Fruit fly (Drosophila melanogaster): Measurements from ENCODE around the gene CG2260.

The CG2260 gene

dm6 chrX:8131693-8132313, 10.9 kb upstream of the CG2260 start, which contains the start of gene CG10958 (continued):
- no peak for TF ChIP-seq CG12236 (GFP tag; optimal IDR thresholded peaks at IDR 0.05)
- TF ChIP-seq CG12155 (GFP tag; optimal IDR thresholded peaks at IDR 0.05) = peak; percentile 63
- no peak for TF ChIP-seq CG8944 (GFP tag; optimal IDR thresholded peaks at IDR 0.05)
- no peak for TF ChIP-seq CkIIα-i1 (GFP tag; IDR thresholded peaks at IDR 0.05)
- TF ChIP-seq tna (GFP tag; IDR thresholded peaks at IDR 0.05; ENCODE audit: partially characterized antibody) = no peak
- peak; percentile 31 for TF ChIP-seq Dek (tag; optimal IDR thresholded peaks at IDR 0.05)
- no peak for TF ChIP-seq CG12104 (GFP tag; optimal IDR thresholded peaks at IDR 0.05)
- no peak for TF ChIP-seq luna (GFP tag; optimal IDR thresholded peaks at IDR 0.05)
- no peak for TF ChIP-seq CG16813 (GFP tag; IDR thresholded peaks at IDR 0.05; ENCODE audit: partially characterized antibody)
- TF ChIP-seq CG4854 (GFP tag; optimal IDR thresholded peaks at IDR 0.05) = peak; percentile 8
- no peak for TF ChIP-seq fd102C (GFP tag; optimal IDR thresholded peaks at IDR 0.05)
- no peak for TF ChIP-seq trh (GFP tag; optimal IDR thresholded peaks at IDR 0.05)
- no peak for TF ChIP-seq D (optimal IDR thresholded peaks at IDR 0.05)
- peak; percentile 16 for TF ChIP-seq D (GFP tag; optimal IDR thresholded peaks at IDR 0.05)
- TF ChIP-seq dimm (GFP tag; IDR thresholded peaks at IDR 0.05) = no peak
- TF ChIP-seq CG4328 (GFP tag; optimal IDR thresholded peaks at IDR 0.05) = peak; percentile 5
- peak; percentile 10 for TF ChIP-seq Vsx1 (GFP tag; optimal IDR thresholded peaks at IDR 0.05)
- TF ChIP-seq CG12744 (GFP tag; optimal IDR thresholded peaks at IDR 0.05) = no peak
- TF ChIP-seq CG13296 (GFP tag; optimal IDR thresholded peaks at IDR 0.05) = peak; percentile 61
- no peak for TF ChIP-seq CG11085 (GFP tag; IDR thresholded peaks at IDR 0.05)
- TF ChIP-seq CG6813 (GFP tag; optimal IDR thresholded peaks at IDR 0.05) = no peak
- no peak for TF ChIP-seq abd-A (tag; optimal IDR thresholded peaks at IDR 0.05)
- TF ChIP-seq exex (tag; optimal IDR thresholded peaks at IDR 0.05) = peak; percentile 30
- TF ChIP-seq tap (tag; optimal IDR thresholded peaks at IDR 0.05) = no peak
- TF ChIP-seq CG12659 (GFP tag; optimal IDR thresholded peaks at IDR 0.05) = peak; percentile 48
- TF ChIP-seq HLHmδ (GFP tag; optimal IDR thresholded peaks at IDR 0.05) = no peak
- TF ChIP-seq fd96Cb (tag; optimal IDR thresholded peaks at IDR 0.05) = peak; percentile 28
- TF ChIP-seq MBD-R2 (GFP tag; IDR thresholded peaks at IDR 0.05) = peak; percentile 73
- TF ChIP-seq Stat92E (GFP tag; optimal IDR thresholded peaks at IDR 0.05) = no peak
- TF ChIP-seq CG10274 (GFP tag; optimal IDR thresholded peaks at IDR 0.05) = no peak
- TF ChIP-seq CG7372 (GFP tag; IDR thresholded peaks at IDR 0.05) = no peak
- no peak for TF ChIP-seq tx (GFP tag; optimal IDR thresholded peaks at IDR 0.05)
- TF ChIP-seq CG10565 (GFP tag; optimal IDR thresholded peaks at IDR 0.05) = no peak
- TF ChIP-seq toy (GFP tag; IDR thresholded peaks at IDR 0.05) = no peak
- peak in 1 of 2 experiments; percentile 23 for TF ChIP-seq crp (GFP tag; optimal IDR thresholded peaks at IDR 0.05)
- TF ChIP-seq Lim3 (GFP tag; IDR thresholded peaks at IDR 0.05) = no peak
- 0 out of 3 replicates have a peak, but pooled peaks have one; percentile 13 for TF ChIP-seq CG14050 (GFP tag; IDR thresholded peaks at IDR 0.05)
- TF ChIP-seq CG4404 (GFP tag; IDR thresholded peaks at IDR 0.05) = no peak
- no peak for TF ChIP-seq ato (GFP tag; IDR thresholded peaks at IDR 0.05; ENCODE audit: partially characterized antibody)
- TF ChIP-seq org-1 (GFP tag; optimal IDR thresholded peaks at IDR 0.05) = no peak
- TF ChIP-seq ems (GFP tag; optimal IDR thresholded peaks at IDR 0.05) = peak; percentile 45
- TF ChIP-seq slbo (GFP tag; IDR thresholded peaks at IDR 0.05) = peak; percentile 79
- peak; percentile 43 for TF ChIP-seq NfI (GFP tag; optimal IDR thresholded peaks at IDR 0.05)
- TF ChIP-seq CG16863 (GFP tag; optimal IDR thresholded peaks at IDR 0.05) = peak; percentile 15
- no peak for TF ChIP-seq gsb (GFP tag; IDR thresholded peaks at IDR 0.05)
- TF ChIP-seq sens-2 (GFP tag; IDR thresholded peaks at IDR 0.05) = no peak
- peak; percentile 70 for TF ChIP-seq CG30403 (GFP tag; optimal IDR thresholded peaks at IDR 0.05)
- TF ChIP-seq CG6654 (GFP tag; optimal IDR thresholded peaks at IDR 0.05) = no peak
- TF ChIP-seq Bgb (GFP tag; IDR thresholded peaks at IDR 0.05; ENCODE audit: partially characterized antibody) = no peak
- TF ChIP-seq CG10654 (GFP tag; optimal IDR thresholded peaks at IDR 0.05) = peak; percentile 54

Measured in whole organism, embryonic.